Fruit fly (Drosophila melanogaster) whole organism, embryonic: ENCODE data around the gene Rbfox1.

Experiments
- Abd-B ChIP-seq: fragments of 200-800 bp; sonication (Bioruptor generic); optimal IDR thresholded peaks from 2 replicates; lab custom pipeline; 2018; ENCODE audit warnings: missing biosample characterization, mild to moderate bottlenecking, missing genetic modification characterization, moderate library complexity
- Antp ChIP-seq: fragments of 200-800 bp; sonication (Bioruptor generic); optimal IDR thresholded peaks from 3 replicates; lab custom pipeline; 2016; ENCODE audit warnings: missing biosample characterization, missing genetic modification characterization
- CG12104 ChIP-seq: fragments of 200-800 bp; sonication (Bioruptor generic); optimal IDR thresholded peaks from 3 replicates; lab custom pipeline; 2016; ENCODE audit warnings: missing biosample characterization, missing genetic modification characterization
- CG12391 ChIP-seq: fragments of 200-800 bp; sonication (Bioruptor generic); optimal IDR thresholded peaks from 3 replicates; lab custom pipeline; 2018; ENCODE audit warnings: missing biosample characterization, mild to moderate bottlenecking, missing genetic modification characterization, moderate library complexity
- CG15269 ChIP-seq: fragments of 200-800 bp; sonication (Bioruptor generic); optimal IDR thresholded peaks from 2 replicates; lab custom pipeline; 2018; ENCODE audit warnings: missing biosample characterization, mild to moderate bottlenecking, missing genetic modification characterization, moderate library complexity
- CG15514 ChIP-seq: fragments of 200-800 bp; sonication (Bioruptor generic); optimal IDR thresholded peaks from 3 replicates; lab custom pipeline; 2017; ENCODE audit warnings: missing biosample characterization, missing genetic modification characterization, mild to moderate bottlenecking, moderate library complexity, missing genetic modification reagents
- CG17568 ChIP-seq: fragments of 200-800 bp; sonication (Bioruptor generic); optimal IDR thresholded peaks from 2 replicates; lab custom pipeline; 2018; ENCODE audit warnings: missing biosample characterization, mild to moderate bottlenecking, missing genetic modification characterization, moderate library complexity
- CG17612 ChIP-seq: fragments of 200-800 bp; sonication (Bioruptor generic); IDR thresholded peaks from 2 replicates; pipeline ENCODE4 v1.3.6; 2022; ENCODE audit warnings: missing biosample characterization, missing genetic modification characterization
- CG1832 ChIP-seq: fragments of 200-800 bp; sonication (Bioruptor generic); optimal IDR thresholded peaks from 2 replicates; lab custom pipeline; 2017; ENCODE audit warnings: missing biosample characterization, mild to moderate bottlenecking, missing genetic modification characterization, inconsistent platforms
- CG2678 ChIP-seq: fragments of 200-800 bp; sonication (Bioruptor generic); optimal IDR thresholded peaks from 3 replicates; lab custom pipeline; 2019; ENCODE audit warnings: missing biosample characterization, mild to moderate bottlenecking, missing genetic modification characterization, moderate library complexity
- CG2875 ChIP-seq: fragments of 200-800 bp; sonication (Bioruptor generic); optimal IDR thresholded peaks from 2 replicates; lab custom pipeline; 2017; ENCODE audit warnings: missing biosample characterization, mild to moderate bottlenecking, missing genetic modification characterization, missing genetic modification reagents
- CG3281 ChIP-seq: fragments of 200-800 bp; sonication (Bioruptor generic); optimal IDR thresholded peaks from 3 replicates; lab custom pipeline; 2017; ENCODE audit warnings: missing biosample characterization, mild to moderate bottlenecking, missing genetic modification characterization
- CG43689 ChIP-seq: fragments of 200-800 bp; sonication (Bioruptor generic); IDR thresholded peaks from 2 replicates; pipeline ENCODE4 v1.3.6; 2022; ENCODE audit warnings: missing biosample characterization, missing genetic modification characterization
- CG4404 ChIP-seq: fragments of 200-800 bp; sonication (Bioruptor generic); IDR thresholded peaks from 2 replicates; pipeline ENCODE4 v1.3.6; 2022; ENCODE audit warnings: missing biosample characterization, missing genetic modification characterization
- CG5180 ChIP-seq: fragments of 200-800 bp; sonication (Bioruptor generic); optimal IDR thresholded peaks from 3 replicates; lab custom pipeline; 2017; ENCODE audit warnings: missing biosample characterization, missing genetic modification characterization, mild to moderate bottlenecking, moderate library complexity, missing genetic modification reagents
- CG5245 ChIP-seq: fragments of 200-800 bp; sonication (Bioruptor generic); optimal IDR thresholded peaks from 3 replicates; lab custom pipeline; 2016; ENCODE audit warnings: missing biosample characterization, missing genetic modification characterization
- CG6272 ChIP-seq: fragments of 200-800 bp; sonication (Bioruptor generic); IDR thresholded peaks from 2 replicates; pipeline ENCODE4 v1.3.6; 2022; ENCODE audit warnings: missing biosample characterization, missing genetic modification characterization
- CG7987 ChIP-seq: fragments of 200-800 bp; sonication (Bioruptor generic); optimal IDR thresholded peaks from 2 replicates; lab custom pipeline; 2018; ENCODE audit warnings: missing biosample characterization, mild to moderate bottlenecking, missing genetic modification characterization, moderate library complexity
- CG8924 ChIP-seq: fragments of 200-800 bp; optimal IDR thresholded peaks from 3 replicates; lab custom pipeline; 2019; ENCODE audit warnings: missing biosample characterization, mild to moderate bottlenecking, missing genetic modification characterization, moderate library complexity
- CG8944 ChIP-seq: fragments of 200-800 bp; sonication (Bioruptor generic); optimal IDR thresholded peaks from 3 replicates; lab custom pipeline; 2016; ENCODE audit warnings: missing biosample characterization, missing genetic modification characterization
- Chrac-16 ChIP-seq: fragments of 200-800 bp; sonication (Bioruptor generic); optimal IDR thresholded peaks from 3 replicates; lab custom pipeline; 2016; ENCODE audit warnings: missing biosample characterization, missing genetic modification characterization
- CkIIα-i1 ChIP-seq: fragments of 200-800 bp; sonication (Bioruptor generic); IDR thresholded peaks from 2 replicates; pipeline ENCODE4 v1.3.6; 2022; ENCODE audit warnings: missing biosample characterization, missing genetic modification characterization
- Dbx ChIP-seq: fragments of 200-800 bp; sonication (Bioruptor generic); IDR thresholded peaks from 3 replicates; pipeline ENCODE4 v1.3.6; 2022; ENCODE audit warnings: missing biosample characterization, missing genetic modification characterization
- Dip2 ChIP-seq: fragments of 200-800 bp; sonication (Bioruptor generic); IDR thresholded peaks from 2 replicates; pipeline ENCODE4 v1.3.6; 2022; ENCODE audit warnings: missing biosample characterization, missing genetic modification characterization
- Dp ChIP-seq: fragments of 200-800 bp; sonication (Bioruptor generic); optimal IDR thresholded peaks from 2 replicates; lab custom pipeline; 2018; ENCODE audit warnings: missing biosample characterization, mild to moderate bottlenecking, missing genetic modification characterization, moderate library complexity
- ERR ChIP-seq: fragments of 200-800 bp; sonication (Bioruptor generic); optimal IDR thresholded peaks from 2 replicates; lab custom pipeline; 2016; ENCODE audit warnings: missing biosample characterization, missing genetic modification characterization
- Elba2 ChIP-seq: fragments of 200-800 bp; sonication (Bioruptor generic); optimal IDR thresholded peaks from 3 replicates; lab custom pipeline; 2016; ENCODE audit warnings: missing biosample characterization, missing genetic modification characterization
- Fer3 ChIP-seq: fragments of 200-800 bp; sonication (Bioruptor generic); optimal IDR thresholded peaks from 2 replicates; lab custom pipeline; 2018; ENCODE audit warnings: missing biosample characterization, mild to moderate bottlenecking, missing genetic modification characterization, moderate library complexity
- Hmr ChIP-seq: fragments of 200-800 bp; sonication (Bioruptor generic); optimal IDR thresholded peaks from 3 replicates; lab custom pipeline; 2017; ENCODE audit warnings: mild to moderate bottlenecking, missing biosample characterization, missing genetic modification reagents, missing genetic modification characterization
- Hr51 ChIP-seq, 2 experiments: fragments of 200-800 bp; sonication (Bioruptor generic); optimal IDR thresholded peaks; 2 replicates in 1 of 2; 3 replicates in 1 of 2; lab custom pipeline; 2016 to 2018; ENCODE audit warnings: missing biosample characterization in 2 of 2, missing genetic modification characterization in 2 of 2, mild to moderate bottlenecking in 1 of 2, moderate library complexity in 1 of 2
- MESR4 ChIP-seq: fragments of 200-800 bp; sonication (Bioruptor generic); optimal IDR thresholded peaks from 2 replicates; lab custom pipeline; 2018; ENCODE audit warnings: missing biosample characterization, mild to moderate bottlenecking, missing genetic modification characterization, moderate library complexity
- Meics ChIP-seq: fragments of 200-800 bp; sonication (Bioruptor generic); optimal IDR thresholded peaks from 2 replicates; lab custom pipeline; 2017; ENCODE audit warnings: missing biosample characterization, mild to moderate bottlenecking, missing genetic modification characterization
- Mrtf ChIP-seq: fragments of 200-800 bp; sonication (Bioruptor generic); IDR thresholded peaks from 3 replicates; pipeline ENCODE4 v1.3.6; 2022; ENCODE audit warnings: missing biosample characterization, missing genetic modification characterization
- Pdp1 ChIP-seq, 2 experiments: fragments of 200-800 bp; sonication (Bioruptor generic); optimal IDR thresholded peaks; 3 replicates each; lab custom pipeline; 2016; ENCODE audit warnings: missing biosample characterization in 2 of 2, missing genetic modification characterization in 2 of 2, mild to moderate bottlenecking in 1 of 2, moderate library complexity in 1 of 2
- Ptx1 ChIP-seq: fragments of 200-800 bp; sonication (Bioruptor generic); IDR thresholded peaks from 2 replicates; pipeline ENCODE4 v1.3.6; 2022; ENCODE audit warnings: missing biosample characterization, missing genetic modification characterization
- Ravus ChIP-seq: fragments of 200-800 bp; sonication (Bioruptor generic); IDR thresholded peaks from 2 replicates; pipeline ENCODE4 v1.3.6; 2022; ENCODE audit warnings: missing biosample characterization, missing genetic modification characterization
- Rfx ChIP-seq: fragments of 200-800 bp; sonication (Bioruptor generic); IDR thresholded peaks from 2 replicates; pipeline ENCODE4 v1.3.6; 2022; ENCODE audit warnings: missing biosample characterization, missing genetic modification characterization
- Scr ChIP-seq: fragments of 200-800 bp; sonication (Bioruptor generic); IDR thresholded peaks from 2 replicates; pipeline ENCODE4 v1.3.6; 2022; ENCODE audit warnings: missing biosample characterization, missing genetic modification characterization; ENCODE audit not compliant: partially characterized antibody
- Sox100B ChIP-seq: fragments of 200-800 bp; sonication (Bioruptor generic); optimal IDR thresholded peaks from 3 replicates; lab custom pipeline; 2018; ENCODE audit warnings: missing biosample characterization, mild to moderate bottlenecking, missing genetic modification characterization
- ap ChIP-seq: fragments of 200-800 bp; sonication (Bioruptor generic); IDR thresholded peaks from 2 replicates; pipeline ENCODE4 v1.3.6; 2022; ENCODE audit warnings: missing biosample characterization, missing genetic modification characterization
- dimm ChIP-seq: fragments of 200-800 bp; sonication (Bioruptor generic); IDR thresholded peaks from 2 replicates; pipeline ENCODE4 v1.3.6; 2022; ENCODE audit warnings: missing biosample characterization, missing genetic modification characterization
- eve ChIP-seq, 2 experiments: fragments of >200 bp; optimal IDR thresholded peaks; 2 replicates each; lab custom pipeline; 2017; ENCODE audit warnings: missing biosample characterization in 2 of 2, missing genetic modification characterization in 2 of 2
- grau ChIP-seq: fragments of 200-800 bp; optimal IDR thresholded peaks from 3 replicates; lab custom pipeline; 2019; ENCODE audit warnings: missing biosample characterization, mild to moderate bottlenecking, missing genetic modification characterization, moderate library complexity
- gro ChIP-seq: fragments of 200-800 bp; sonication (Bioruptor generic); optimal IDR thresholded peaks from 2 replicates; lab custom pipeline; 2016; ENCODE audit warnings: missing biosample characterization, missing genetic modification characterization
- her ChIP-seq: fragments of 200-800 bp; sonication (Bioruptor generic); optimal IDR thresholded peaks from 2 replicates; lab custom pipeline; 2016; ENCODE audit warnings: missing biosample characterization, missing genetic modification characterization
- jumu ChIP-seq: fragments of 200-800 bp; sonication (Bioruptor generic); optimal IDR thresholded peaks from 3 replicates; lab custom pipeline; 2016; ENCODE audit warnings: missing biosample characterization, missing genetic modification characterization
- kni ChIP-seq: fragments of 200-800 bp; sonication (Bioruptor generic); optimal IDR thresholded peaks from 3 replicates; lab custom pipeline; 2017; ENCODE audit warnings: mild to moderate bottlenecking, missing biosample characterization, missing genetic modification reagents, missing genetic modification characterization
- psq ChIP-seq: fragments of 200-800 bp; sonication (Bioruptor generic); optimal IDR thresholded peaks from 2 replicates; lab custom pipeline; 2017; ENCODE audit warnings: missing biosample characterization, missing genetic modification characterization
- ro ChIP-seq: fragments of 200-800 bp; sonication (Bioruptor generic); IDR thresholded peaks from 2 replicates; pipeline ENCODE4 v1.3.6; 2022; ENCODE audit warnings: missing biosample characterization, missing genetic modification characterization
- sens ChIP-seq: fragments of 200-800 bp; sonication (Bioruptor generic); peaks from one replicate; lab custom pipeline; 2016; ENCODE audit warnings: missing biosample characterization, missing genetic modification characterization
- sim ChIP-seq: fragments of 200-800 bp; sonication (Bioruptor generic); IDR thresholded peaks from 2 replicates; pipeline ENCODE4 v1.3.6; 2022; ENCODE audit warnings: missing biosample characterization, missing genetic modification characterization
- tap ChIP-seq: fragments of 200-800 bp; optimal IDR thresholded peaks from 3 replicates; lab custom pipeline; 2019; ENCODE audit warnings: missing biosample characterization, mild to moderate bottlenecking, missing genetic modification characterization, moderate library complexity

Gene Rbfox1

DNA sequence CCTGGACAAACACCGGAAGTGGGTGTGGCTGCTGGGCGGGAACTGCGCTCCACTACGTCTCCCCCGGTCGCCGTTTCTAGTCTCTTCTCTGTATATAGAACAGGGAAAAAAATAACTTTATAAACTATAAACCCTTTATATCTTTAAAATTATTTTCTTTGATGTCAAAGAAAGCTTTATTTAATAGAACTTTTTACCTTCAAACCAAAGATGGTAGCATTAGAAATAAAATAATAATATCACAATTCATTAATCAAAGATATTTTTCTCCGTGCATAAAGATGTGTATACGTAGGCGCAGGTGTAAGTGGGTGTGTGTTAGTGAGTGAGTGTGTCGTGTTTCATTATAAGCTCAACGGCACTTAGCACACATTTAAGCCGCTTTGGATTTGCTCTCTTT lies 118.3 kb downstream of the Rbfox1 start (continued):
- no peak for TF ChIP-seq Rfx (GFP tag; lab: Robert Waterston, UW)
- TF ChIP-seq Mrtf: no peak
- no peak for TF ChIP-seq Abd-B (GFP tag; lab: Kevin White, UChicago)
- no peak for TF ChIP-seq Ravus
- TF ChIP-seq ap (GFP tag; lab: Robert Waterston, UW): no peak
- no peak for TF ChIP-seq gro (GFP tag; lab: Kevin White, UChicago)
- TF ChIP-seq Hr51 (GFP tag; optimal IDR thresholded peaks at IDR 0.05; lab: Kevin White, UChicago): peak in 1 of 2 experiments; percentile 25
- TF ChIP-seq CG43689 (GFP tag; lab: Robert Waterston, UW): no peak
- TF ChIP-seq CG12391 (tag; lab: Kevin White, UChicago): no peak
- TF ChIP-seq Antp (GFP tag; lab: Kevin White, UChicago): no peak
- TF ChIP-seq Elba2: no peak
- TF ChIP-seq CG4404: no peak
- peak; percentile 37 for TF ChIP-seq Hmr (GFP tag; lab: Kevin White, UChicago)
- no peak for TF ChIP-seq Pdp1 (GFP tag; optimal IDR thresholded peaks at IDR 0.05; lab: Kevin White, UChicago)
- TF ChIP-seq CG2875 (GFP tag; lab: Kevin White, UChicago): no peak
- TF ChIP-seq CG8924 (tag; lab: Kevin White, UChicago): no peak
- TF ChIP-seq CG5245 (GFP tag; lab: Kevin White, UChicago): no peak
- no peak for TF ChIP-seq Sox100B (GFP tag; lab: Kevin White, UChicago)
- peak; percentile 11 for TF ChIP-seq sens (GFP tag; lab: Kevin White, UChicago)
- TF ChIP-seq MESR4 (GFP tag; lab: Kevin White, UChicago): no peak
- TF ChIP-seq Dip2 (GFP tag; lab: Robert Waterston, UW): no peak
- no peak for TF ChIP-seq sim (GFP tag; lab: Robert Waterston, UW)
- TF ChIP-seq her (GFP tag; lab: Kevin White, UChicago): no peak
- no peak for TF ChIP-seq CkIIα-i1 (GFP tag; lab: Robert Waterston, UW)
- TF ChIP-seq CG17612: no peak
- no peak for TF ChIP-seq Scr (GFP tag; lab: Robert Waterston, UW)
- TF ChIP-seq ro: no peak
- TF ChIP-seq dimm: no peak
- TF ChIP-seq Dp: no peak
- TF ChIP-seq CG8944: no peak
- no peak for TF ChIP-seq tap (tag; lab: Kevin White, UChicago)
- TF ChIP-seq CG15514: no peak
- no peak for TF ChIP-seq kni (GFP tag; lab: Kevin White, UChicago)
- no peak for TF ChIP-seq ERR (GFP tag; lab: Kevin White, UChicago)
- TF ChIP-seq CG6272: no peak
- TF ChIP-seq Fer3 (tag; lab: Kevin White, UChicago): peak; percentile 2
- TF ChIP-seq CG2678 (tag; lab: Kevin White, UChicago): peak; percentile 52
- TF ChIP-seq grau: peak; percentile 20
- TF ChIP-seq CG12104 (GFP tag; lab: Kevin White, UChicago): no peak
- peak; percentile 28 for TF ChIP-seq Meics (GFP tag; lab: Kevin White, UChicago)
- TF ChIP-seq CG17568: no peak
- TF ChIP-seq CG15269 (tag; lab: Kevin White, UChicago): peak; percentile 19
- peak; percentile 2 for TF ChIP-seq CG3281
- TF ChIP-seq CG1832 (GFP tag; lab: Kevin White, UChicago): no peak
- TF ChIP-seq Chrac-16 (GFP tag; lab: Kevin White, UChicago): no peak
- TF ChIP-seq Ptx1 (GFP tag; lab: Robert Waterston, UW): peak; percentile 8; the same call in 1 of the 2 replicates
- no peak for TF ChIP-seq psq (GFP tag; lab: Kevin White, UChicago)
- TF ChIP-seq CG5180 (GFP tag; lab: Kevin White, UChicago): no peak
- no peak for TF ChIP-seq jumu (GFP tag; lab: Kevin White, UChicago)
- TF ChIP-seq Dbx (GFP tag; lab: Robert Waterston, UW): 0 out of 3 replicates have a peak, but pooled peaks have one; percentile 26
- TF ChIP-seq CG7987 (GFP tag; lab: Kevin White, UChicago): no peak
- no peak for TF ChIP-seq eve (GFP tag; optimal IDR thresholded peaks at IDR 0.05; lab: Kevin White, UChicago)
